Worm (Caenorhabditis elegans) whole organism, midembryonic: ENCODE measurements around the gene hlh-31.

Experiments
- T22C8.4 ChIP-seq: fragments of 200-800 bp; sonication (Bioruptor generic); IDR thresholded peaks from 2 replicates; pipeline ENCODE4 v1.3.6; 2022; ENCODE audit warnings: missing genetic modification characterization, missing compliant biosample characterization
- cog-1 ChIP-seq: sonication (generic microtip); optimal IDR thresholded peaks from 2 replicates; lab custom pipeline; 2016; ENCODE audit warnings: missing genetic modification characterization, missing compliant biosample characterization
- flt-1 ChIP-seq: fragments of 200-800 bp; sonication (Bioruptor generic); IDR thresholded peaks from 2 replicates; pipeline ENCODE4 v1.3.6; 2022; ENCODE audit warnings: missing genetic modification characterization, missing compliant biosample characterization
- klf-2 ChIP-seq: fragments of 200-800 bp; sonication (Bioruptor generic); conservative IDR thresholded peaks from 2 replicates; pipeline ENCODE4 v1.3.6; 2022; ENCODE audit warnings: missing genetic modification reagents, missing genetic modification characterization, missing compliant biosample characterization
- med-1 ChIP-seq: sonication (generic microtip); optimal IDR thresholded peaks from 2 replicates; lab custom pipeline; 2017; ENCODE audit warnings: missing genetic modification characterization, mild to moderate bottlenecking, missing compliant biosample characterization, antibody characterized with exemption, missing genetic modification reagents; ENCODE audit not compliant: insufficient read depth
- ref-1 ChIP-seq: fragments of 200-800 bp; sonication (Bioruptor generic); conservative IDR thresholded peaks from 2 replicates; pipeline ENCODE4 v1.3.6; 2022; ENCODE audit warnings: missing genetic modification reagents, missing genetic modification characterization, missing compliant biosample characterization
- tab-1 ChIP-seq: fragments of 200-800 bp; sonication (Bioruptor generic); IDR thresholded peaks from 2 replicates; pipeline ENCODE4 v1.3.6; 2022; ENCODE audit warnings: missing genetic modification characterization, missing compliant biosample characterization
- ztf-23 ChIP-seq: fragments of 200-800 bp; sonication (Bioruptor generic); IDR thresholded peaks from 2 replicates; pipeline ENCODE4 v1.3.6; 2022; ENCODE audit warnings: missing genetic modification reagents, missing genetic modification characterization, missing compliant biosample characterization
- ztf-29 ChIP-seq: fragments of 200-800 bp; sonication (Bioruptor generic); IDR thresholded peaks from 2 replicates; pipeline ENCODE4 v1.3.6; 2022; ENCODE audit warnings: missing genetic modification reagents, missing genetic modification characterization, missing compliant biosample characterization

hlh-31 gene

ce11 chrIV:16247131-16247530 lies 10.3 kb upstream of the hlh-31 start, which contains the start of gene F38C2.1:
Gene F38C2.1, plus strand, starts transcription at chrIV:16247431.
- TF ChIP-seq T22C8.4 (GFP tag; lab: Robert Waterston, UW) (no peak), tab-1 (GFP tag; lab: Robert Waterston, UW) (no peak), ref-1 (GFP tag; lab: Robert Waterston, UW) (no peak), ztf-29 (GFP tag; lab: Robert Waterston, UW) (no peak), flt-1 (GFP tag; lab: Robert Waterston, UW) (no peak), cog-1 (tag; lab: Kevin White, UChicago) (no peak), med-1 (no peak), klf-2 (GFP tag; lab: Robert Waterston, UW) (no peak), ztf-23 (GFP tag; lab: Robert Waterston, UW) (no peak)

- TF ChIP-seq ztf-29 (GFP tag; lab: Robert Waterston, UW): no peak
Observed at ce11 chrIV:16254464-16254863, 3.0 kb upstream of the hlh-31 start, which contains the start of gene hlh-17. Gene hlh-17, plus strand, starts transcription at chrIV:16254764.

ce11 chrIV:16270955-16271354 lies 13.5 kb downstream of the hlh-31 start, which contains the start of gene F38C2.4:
Gene F38C2.4, plus strand, starts transcription at chrIV:16271255.
- TF ChIP-seq T22C8.4 (GFP tag; lab: Robert Waterston, UW): no peak
- TF ChIP-seq tab-1 (GFP tag; lab: Robert Waterston, UW): no peak
- no peak for TF ChIP-seq flt-1 (GFP tag; lab: Robert Waterston, UW)
- no peak for TF ChIP-seq ztf-29 (GFP tag; lab: Robert Waterston, UW)
- no peak for TF ChIP-seq cog-1 (tag; lab: Kevin White, UChicago)
- TF ChIP-seq klf-2 (GFP tag; lab: Robert Waterston, UW): no peak
- TF ChIP-seq ztf-23 (GFP tag; lab: Robert Waterston, UW): no peak
- TF ChIP-seq med-1: no peak
- TF ChIP-seq ref-1 (GFP tag; lab: Robert Waterston, UW): no peak

- TF ChIP-seq klf-2 (GFP tag; lab: Robert Waterston, UW) (no peak), ztf-23 (GFP tag; lab: Robert Waterston, UW) (no peak), med-1 (no peak), ztf-29 (GFP tag; lab: Robert Waterston, UW) (no peak), ref-1 (GFP tag; lab: Robert Waterston, UW) (no peak), tab-1 (GFP tag; lab: Robert Waterston, UW) (no peak), flt-1 (GFP tag; lab: Robert Waterston, UW) (no peak)
Observed at ce11 chrIV:16277291-16277690, 19.9 kb downstream of the hlh-31 start, which contains the start of gene F38C2.7. Gene F38C2.7, minus strand, starts transcription at chrIV:16277391.

ce11 chrIV:16277902-16278301 lies 20.5 kb downstream of the hlh-31 start, which contains the start of gene ccch-2:
Gene ccch-2, plus strand, starts transcription at chrIV:16278202.
- TF ChIP-seq ztf-23 (GFP tag; lab: Robert Waterston, UW): no peak
- TF ChIP-seq flt-1 (GFP tag; lab: Robert Waterston, UW): no peak
- no peak for TF ChIP-seq tab-1 (GFP tag; lab: Robert Waterston, UW)
- no peak for TF ChIP-seq ztf-29 (GFP tag; lab: Robert Waterston, UW)
- no peak for TF ChIP-seq T22C8.4 (GFP tag; lab: Robert Waterston, UW)
- TF ChIP-seq cog-1 (tag; lab: Kevin White, UChicago): no peak

ce11 chrIV:16280614-16281013 lies 23.2 kb downstream of the hlh-31 start, which contains the start of gene clec-191:
Gene clec-191, minus strand, starts transcription at chrIV:16280714.
- TF ChIP-seq klf-2 (GFP tag; lab: Robert Waterston, UW) (no peak), cog-1 (tag; lab: Kevin White, UChicago) (no peak), ztf-29 (GFP tag; lab: Robert Waterston, UW) (no peak), flt-1 (GFP tag; lab: Robert Waterston, UW) (no peak), ref-1 (GFP tag; lab: Robert Waterston, UW) (no peak), T22C8.4 (GFP tag; lab: Robert Waterston, UW) (no peak), tab-1 (GFP tag; lab: Robert Waterston, UW) (no peak), ztf-23 (GFP tag; lab: Robert Waterston, UW) (no peak), med-1 (no peak)

- TF ChIP-seq T22C8.4 (GFP tag; lab: Robert Waterston, UW): no peak
- TF ChIP-seq flt-1 (GFP tag; lab: Robert Waterston, UW): no peak
- TF ChIP-seq ztf-29 (GFP tag; lab: Robert Waterston, UW): no peak
- TF ChIP-seq ztf-23 (GFP tag; lab: Robert Waterston, UW): no peak
- TF ChIP-seq cog-1 (tag; lab: Kevin White, UChicago): no peak
- no peak for TF ChIP-seq ref-1 (GFP tag; lab: Robert Waterston, UW)
- TF ChIP-seq med-1: no peak
- no peak for TF ChIP-seq klf-2 (GFP tag; lab: Robert Waterston, UW)
- TF ChIP-seq tab-1 (GFP tag; lab: Robert Waterston, UW): no peak
Observed at ce11 chrIV:16290745-16291144, 33.3 kb downstream of the hlh-31 start, which contains the start of gene srz-75. Gene srz-75, minus strand, starts transcription at chrIV:16290845.

ce11 chrIV:16293889-16294288 lies 36.5 kb downstream of the hlh-31 start:
- TF ChIP-seq cog-1 (tag; lab: Kevin White, UChicago): no peak
- no peak for TF ChIP-seq ztf-23 (GFP tag; lab: Robert Waterston, UW)
- TF ChIP-seq med-1: no peak
- no peak for TF ChIP-seq ref-1 (GFP tag; lab: Robert Waterston, UW)
- no peak for TF ChIP-seq klf-2 (GFP tag; lab: Robert Waterston, UW)
- TF ChIP-seq ztf-29 (GFP tag; lab: Robert Waterston, UW): no peak
- no peak for TF ChIP-seq flt-1 (GFP tag; lab: Robert Waterston, UW)
- no peak for TF ChIP-seq T22C8.4 (GFP tag; lab: Robert Waterston, UW)

- TF ChIP-seq tab-1 (GFP tag; lab: Robert Waterston, UW): no peak
- no peak for TF ChIP-seq flt-1 (GFP tag; lab: Robert Waterston, UW)
- TF ChIP-seq cog-1 (tag; lab: Kevin White, UChicago): no peak
- no peak for TF ChIP-seq klf-2 (GFP tag; lab: Robert Waterston, UW)
- TF ChIP-seq ztf-23 (GFP tag; lab: Robert Waterston, UW): no peak
- no peak for TF ChIP-seq med-1
- TF ChIP-seq ztf-29 (GFP tag; lab: Robert Waterston, UW): no peak
- TF ChIP-seq ref-1 (GFP tag; lab: Robert Waterston, UW): no peak
Observed at ce11 chrIV:16298851-16299250, 41.4 kb downstream of the hlh-31 start, which contains the start of gene srz-72. Gene srz-72, plus strand, starts transcription at chrIV:16299151.
